Fruit fly (Drosophila melanogaster): ENCODE results near the gene CG43739.

CG43739 gene

dm6 chr2L:20936061-20936390, 17.3 kb upstream of the CG43739 start (continued):
- TF ChIP-seq CG2129 (GFP tag; IDR thresholded peaks at IDR 0.05; ENCODE audit: partially characterized antibody) (no peak), CG6272 (GFP tag; IDR thresholded peaks at IDR 0.05) (no peak), Gug (GFP tag; IDR thresholded peaks at IDR 0.05) (no peak), ken (GFP tag; IDR thresholded peaks at IDR 0.05) (no peak), ATbp (GFP tag; optimal IDR thresholded peaks at IDR 0.05) (no peak)

- no peak for TF ChIP-seq Abd-B (GFP tag; optimal IDR thresholded peaks at IDR 0.05)
- no peak for TF ChIP-seq gcm2 (GFP tag; optimal IDR thresholded peaks at IDR 0.05)
- no peak for TF ChIP-seq CG6254 (GFP tag; optimal IDR thresholded peaks at IDR 0.05)
- no peak for TF ChIP-seq CG17359 (tag; optimal IDR thresholded peaks at IDR 0.05)
- no peak for TF ChIP-seq CG15601 (tag; optimal IDR thresholded peaks at IDR 0.05)
- TF ChIP-seq tx (GFP tag; optimal IDR thresholded peaks at IDR 0.05): no peak
- no peak for TF ChIP-seq B-H1 (GFP tag; IDR thresholded peaks at IDR 0.05)
- peak; percentile 3 for TF ChIP-seq CG1603 (tag; optimal IDR thresholded peaks at IDR 0.05)
- no peak for TF ChIP-seq pum (GFP tag; optimal IDR thresholded peaks at IDR 0.05)
- TF ChIP-seq luna (GFP tag; optimal IDR thresholded peaks at IDR 0.05): no peak
- no peak for TF ChIP-seq psq (GFP tag; optimal IDR thresholded peaks at IDR 0.05)
- no peak for TF ChIP-seq CG11093 (GFP tag; IDR thresholded peaks at IDR 0.05)
- TF ChIP-seq en (GFP tag; optimal IDR thresholded peaks at IDR 0.05): no peak
- no peak for TF ChIP-seq ash1 (GFP tag; optimal IDR thresholded peaks at IDR 0.05)
- TF ChIP-seq Bteb2 (GFP tag; optimal IDR thresholded peaks at IDR 0.05): no peak
- TF ChIP-seq fd96Cb (tag; optimal IDR thresholded peaks at IDR 0.05): no peak
- TF ChIP-seq CG8290 (GFP tag; optimal IDR thresholded peaks at IDR 0.05): no peak
- peak in 1 of 2 experiments; percentile 0 for TF ChIP-seq CG8290 (tag; optimal IDR thresholded peaks at IDR 0.05)
- TF ChIP-seq CG6683 (GFP tag; optimal IDR thresholded peaks at IDR 0.05): no peak
- TF ChIP-seq HLH54F (GFP tag; optimal IDR thresholded peaks at IDR 0.05): no peak
- no peak for TF ChIP-seq pros (GFP tag; optimal IDR thresholded peaks at IDR 0.05)
- no peak for TF ChIP-seq lilli (GFP tag; optimal IDR thresholded peaks at IDR 0.05)
- TF ChIP-seq CG10565 (GFP tag; optimal IDR thresholded peaks at IDR 0.05): no peak
- TF ChIP-seq Usf (GFP tag; optimal IDR thresholded peaks at IDR 0.05): no peak
- peak; percentile 30 for TF ChIP-seq MTF-1 (GFP tag; optimal IDR thresholded peaks at IDR 0.05; ENCODE audit: borderline replicate concordance)
- no peak for TF ChIP-seq wor (GFP tag; IDR thresholded peaks at IDR 0.05)
- TF ChIP-seq CG6689 (GFP tag; IDR thresholded peaks at IDR 0.05): no peak
- peak; percentile 38 for TF ChIP-seq CG6813 (GFP tag; optimal IDR thresholded peaks at IDR 0.05)
- TF ChIP-seq grau (tag; optimal IDR thresholded peaks at IDR 0.05): no peak
- no peak for TF ChIP-seq CG4404 (GFP tag; IDR thresholded peaks at IDR 0.05)
- TF ChIP-seq HLH3B (GFP tag; IDR thresholded peaks at IDR 0.05): no peak; the same call in 1 of the 2 replicates
- TF ChIP-seq zfh1 (GFP tag; IDR thresholded peaks at IDR 0.05): peak; percentile 53; the same call in 1 of the 3 replicates
- peak; percentile 40; the same call in 1 of the 2 replicates for TF ChIP-seq Xrp1 (GFP tag; IDR thresholded peaks at IDR 0.05)
- TF ChIP-seq Rx (GFP tag; IDR thresholded peaks at IDR 0.05): no peak
- TF ChIP-seq CG3847 (GFP tag; IDR thresholded peaks at IDR 0.05): no peak
- TF ChIP-seq CG17328 (GFP tag; IDR thresholded peaks at IDR 0.05): no peak
- no peak for TF ChIP-seq Max (GFP tag; optimal IDR thresholded peaks at IDR 0.05)
- no peak for TF ChIP-seq CG4820 (GFP tag; optimal IDR thresholded peaks at IDR 0.05)
- TF ChIP-seq CG9797 (GFP tag; optimal IDR thresholded peaks at IDR 0.05): no peak
- no peak for TF ChIP-seq prd (optimal IDR thresholded peaks at IDR 0.05)
- no peak for TF ChIP-seq prd (GFP tag; IDR thresholded peaks at IDR 0.05)
- no peak for TF ChIP-seq CG17186 (GFP tag; optimal IDR thresholded peaks at IDR 0.05)
- TF ChIP-seq CG30020 (tag; optimal IDR thresholded peaks at IDR 0.05): no peak
- no peak for TF ChIP-seq abd-A (tag; optimal IDR thresholded peaks at IDR 0.05)
- TF ChIP-seq aop (GFP tag; IDR thresholded peaks at IDR 0.05): no peak
Measured at dm6 chr2L:20935338-20936060, 16.8 kb upstream of the CG43739 start.
